Fruit fly (Drosophila melanogaster): Measurements from ENCODE around the gene PICK1.

Gene PICK1

dm6 chr2L:12718437-12719376 is 23.9 kb downstream of the PICK1 start, which contains the start of gene MRP (continued):
- TF ChIP-seq abd-A (tag; optimal IDR thresholded peaks at IDR 0.05) (no peak), CG14860 (GFP tag; IDR thresholded peaks at IDR 0.05; ENCODE audit: partially characterized antibody) (no peak), CG12155 (GFP tag; optimal IDR thresholded peaks at IDR 0.05) (no peak), H2.0 (GFP tag; IDR thresholded peaks at IDR 0.05) (no peak), Lim3 (GFP tag; IDR thresholded peaks at IDR 0.05) (no peak), CG13123 (GFP tag; optimal IDR thresholded peaks at IDR 0.05) (no peak), ftz-f1 (GFP tag; optimal IDR thresholded peaks at IDR 0.05) (peak; percentile 64), br (optimal IDR thresholded peaks at IDR 0.05) (no peak), ems (GFP tag; optimal IDR thresholded peaks at IDR 0.05) (no peak), CG17802 (tag; optimal IDR thresholded peaks at IDR 0.05) (no peak), CG3995 (GFP tag; optimal IDR thresholded peaks at IDR 0.05) (no peak)

dm6 chr2L:12719712-12720429 is 25.0 kb downstream of the PICK1 start:
- TF ChIP-seq Rfx (GFP tag; IDR thresholded peaks at IDR 0.05) (no peak), Pdp1 (GFP tag; optimal IDR thresholded peaks at IDR 0.05) (peak in 1 of 2 experiments; percentile 89), Tbp (GFP tag; optimal IDR thresholded peaks at IDR 0.05) (no peak), rib (GFP tag; IDR thresholded peaks at IDR 0.05) (no peak), CG8281 (tag; optimal IDR thresholded peaks at IDR 0.05) (no peak), exex (tag; optimal IDR thresholded peaks at IDR 0.05) (peak; percentile 64), HmgZ (tag; optimal IDR thresholded peaks at IDR 0.05) (no peak), ham (GFP tag; IDR thresholded peaks at IDR 0.05) (no peak), Gsc (GFP tag; IDR thresholded peaks at IDR 0.05) (no peak), NfI (GFP tag; optimal IDR thresholded peaks at IDR 0.05) (no peak), ERR (GFP tag; optimal IDR thresholded peaks at IDR 0.05) (no peak), CG17612 (GFP tag; IDR thresholded peaks at IDR 0.05) (no peak), CG8478 (optimal IDR thresholded peaks at IDR 0.05) (no peak), CG12659 (GFP tag; optimal IDR thresholded peaks at IDR 0.05) (no peak), CG10959 (GFP tag; IDR thresholded peaks at IDR 0.05) (no peak), CG7987 (GFP tag; optimal IDR thresholded peaks at IDR 0.05) (no peak), CG8388 (GFP tag; optimal IDR thresholded peaks at IDR 0.05) (no peak), CG8290 (GFP tag; optimal IDR thresholded peaks at IDR 0.05) (no peak), CG8290 (tag; optimal IDR thresholded peaks at IDR 0.05) (peak in 1 of 2 experiments; percentile 22), sens (GFP tag) (peak; percentile 69), CG6654 (GFP tag; optimal IDR thresholded peaks at IDR 0.05) (no peak), tap (tag; optimal IDR thresholded peaks at IDR 0.05) (no peak), CG6791 (GFP tag; IDR thresholded peaks at IDR 0.05; ENCODE audit: partially characterized antibody) (no peak), CG10147 (GFP tag; optimal IDR thresholded peaks at IDR 0.05) (no peak), CG1529 (GFP tag; optimal IDR thresholded peaks at IDR 0.05) (no peak), hkb (optimal IDR thresholded peaks at IDR 0.05) (no peak), hkb (GFP tag; IDR thresholded peaks at IDR 0.05) (no peak), ftz-f1 (GFP tag; optimal IDR thresholded peaks at IDR 0.05) (peak; percentile 9), disco-r (GFP tag; optimal IDR thresholded peaks at IDR 0.05) (no peak), CG16813 (GFP tag; IDR thresholded peaks at IDR 0.05; ENCODE audit: partially characterized antibody) (no peak), en (GFP tag; optimal IDR thresholded peaks at IDR 0.05) (no peak), Trl (optimal IDR thresholded peaks at IDR 0.05) (no peak), Trl (GFP tag; optimal IDR thresholded peaks at IDR 0.05) (no peak), trem (tag; optimal IDR thresholded peaks at IDR 0.05) (no peak), CG9609 (GFP tag; optimal IDR thresholded peaks at IDR 0.05) (no peak), pum (GFP tag; optimal IDR thresholded peaks at IDR 0.05) (no peak), odd (GFP tag; optimal IDR thresholded peaks at IDR 0.05) (no peak), CG15696 (tag; optimal IDR thresholded peaks at IDR 0.05) (no peak), Jarid2 (GFP tag; optimal IDR thresholded peaks at IDR 0.05) (no peak)
